Fruit fly (Drosophila melanogaster) whole organism, prepupa: Measurements from ENCODE around the gene Faa.

ENCODE experiments used
- Blimp-1 ChIP-seq: fragments of 200-800 bp; sonication (Bioruptor generic); optimal IDR thresholded peaks from 3 replicates; lab custom pipeline; 2017; ENCODE audit warnings: missing biosample characterization, missing genetic modification characterization, mild to moderate bottlenecking, moderate library complexity, missing genetic modification reagents
- CG10631 ChIP-seq: fragments of 200-800 bp; sonication (Bioruptor generic); optimal IDR thresholded peaks from 2 replicates; lab custom pipeline; 2016; ENCODE audit warnings: missing biosample characterization, missing genetic modification characterization
- CG10669 ChIP-seq: fragments of 200-800 bp; sonication (Bioruptor generic); optimal IDR thresholded peaks from 3 replicates; lab custom pipeline; 2018; ENCODE audit warnings: missing biosample characterization, mild to moderate bottlenecking, missing genetic modification characterization, moderate library complexity
- CG11294 ChIP-seq: fragments of 200-800 bp; sonication (Bioruptor generic); IDR thresholded peaks from 2 replicates; pipeline ENCODE4 v1.3.6; 2022; ENCODE audit warnings: missing biosample characterization, missing genetic modification characterization
- CG15336 ChIP-seq: fragments of 200-800 bp; sonication (Bioruptor generic); IDR thresholded peaks from 2 replicates; pipeline ENCODE4 v1.3.6; 2022; ENCODE audit warnings: missing biosample characterization, missing genetic modification characterization
- CG1621 ChIP-seq: fragments of 200-800 bp; sonication (Bioruptor generic); optimal IDR thresholded peaks from 3 replicates; lab custom pipeline; 2018; ENCODE audit warnings: missing biosample characterization, mild to moderate bottlenecking, missing genetic modification characterization
- CG3032 ChIP-seq: fragments of 200-800 bp; optimal IDR thresholded peaks from 2 replicates; lab custom pipeline; 2019; ENCODE audit warnings: missing biosample characterization, mild to moderate bottlenecking, missing genetic modification characterization, moderate library complexity
- CG31627 ChIP-seq: fragments of 200-800 bp; sonication (Bioruptor generic); optimal IDR thresholded peaks from 3 replicates; lab custom pipeline; 2016; ENCODE audit warnings: missing biosample characterization, missing genetic modification characterization
- CG32006 ChIP-seq: fragments of 200-800 bp; sonication (Bioruptor generic); optimal IDR thresholded peaks from 3 replicates; lab custom pipeline; 2017; ENCODE audit warnings: missing biosample characterization, mild to moderate bottlenecking, missing genetic modification characterization
- CG34406 ChIP-seq: fragments of 200-800 bp; sonication (Bioruptor generic); optimal IDR thresholded peaks from 3 replicates; lab custom pipeline; 2016; ENCODE audit warnings: missing biosample characterization, missing genetic modification characterization
- CG4318 ChIP-seq: fragments of 200-800 bp; sonication (Bioruptor generic); optimal IDR thresholded peaks from 3 replicates; lab custom pipeline; 2017; ENCODE audit warnings: missing biosample characterization, mild to moderate bottlenecking, missing genetic modification characterization
- CG6276 ChIP-seq: fragments of 200-800 bp; sonication (Bioruptor generic); optimal IDR thresholded peaks from 2 replicates; lab custom pipeline; 2017; ENCODE audit warnings: missing biosample characterization, mild to moderate bottlenecking, missing genetic modification characterization
- CG6854 ChIP-seq: fragments of 200-800 bp; sonication (Bioruptor generic); optimal IDR thresholded peaks from 2 replicates; lab custom pipeline; 2017; ENCODE audit warnings: missing biosample characterization, mild to moderate bottlenecking, missing genetic modification characterization
- CG8119 ChIP-seq: fragments of 200-800 bp; sonication (Bioruptor generic); IDR thresholded peaks from 3 replicates; pipeline ENCODE4 v1.3.6; 2022; ENCODE audit warnings: missing biosample characterization, missing genetic modification characterization
- CG8319 ChIP-seq: fragments of 200-800 bp; sonication (Bioruptor generic); optimal IDR thresholded peaks from 3 replicates; lab custom pipeline; 2016; ENCODE audit warnings: missing biosample characterization, missing genetic modification characterization
- CG9139 ChIP-seq: fragments of 200-800 bp; sonication (Bioruptor generic); optimal IDR thresholded peaks from 3 replicates; lab custom pipeline; 2017; ENCODE audit warnings: missing biosample characterization, mild to moderate bottlenecking, missing genetic modification characterization
- Eip75B ChIP-seq: fragments of 200-800 bp; sonication (Bioruptor generic); optimal IDR thresholded peaks from 3 replicates; lab custom pipeline; 2016; ENCODE audit warnings: missing biosample characterization, missing genetic modification characterization
- Eip78C ChIP-seq: fragments of 200-800 bp; sonication (Bioruptor generic); peaks from one replicate; lab custom pipeline; 2016; ENCODE audit warnings: missing biosample characterization, missing genetic modification characterization
- Eip93F ChIP-seq: fragments of 200-800 bp; sonication (Bioruptor generic); optimal IDR thresholded peaks from 2 replicates; lab custom pipeline; 2016; ENCODE audit warnings: missing biosample characterization, mild to moderate bottlenecking, missing genetic modification characterization
- Ets21C ChIP-seq: fragments of 200-800 bp; sonication (Bioruptor generic); optimal IDR thresholded peaks from 3 replicates; lab custom pipeline; 2016; ENCODE audit warnings: missing biosample characterization, missing genetic modification characterization
- Ets96B ChIP-seq: fragments of 200-800 bp; optimal IDR thresholded peaks from 2 replicates; lab custom pipeline; 2019; ENCODE audit warnings: missing biosample characterization, mild to moderate bottlenecking, missing genetic modification characterization, moderate library complexity
- Gug ChIP-seq: fragments of 200-800 bp; sonication (Bioruptor generic); IDR thresholded peaks from 2 replicates; pipeline ENCODE4 v1.3.6; 2022; ENCODE audit warnings: missing biosample characterization, missing genetic modification characterization
- Hr38 ChIP-seq: sonication (Bioruptor generic); optimal IDR thresholded peaks from 2 replicates; lab custom pipeline; 2016; ENCODE audit warnings: missing biosample characterization, missing genetic modification characterization
- Hr39 ChIP-seq: fragments of 200-800 bp; sonication (Bioruptor generic); optimal IDR thresholded peaks from 2 replicates; lab custom pipeline; 2016; ENCODE audit warnings: missing biosample characterization, missing genetic modification characterization
- Smox ChIP-seq: fragments of 200-800 bp; sonication (Bioruptor generic); optimal IDR thresholded peaks from 3 replicates; lab custom pipeline; 2016; ENCODE audit warnings: missing biosample characterization, missing genetic modification characterization
- Sox102F ChIP-seq: fragments of 200-800 bp; sonication (Bioruptor generic); optimal IDR thresholded peaks from 2 replicates; lab custom pipeline; 2016; ENCODE audit warnings: missing biosample characterization, mild to moderate bottlenecking, missing genetic modification characterization
- Sox14 ChIP-seq: fragments of 200-800 bp; sonication (Bioruptor generic); optimal IDR thresholded peaks from 3 replicates; lab custom pipeline; 2016; ENCODE audit warnings: missing biosample characterization, missing genetic modification characterization
- Sox15 ChIP-seq: fragments of 200-800 bp; sonication (Bioruptor generic); optimal IDR thresholded peaks from 3 replicates; lab custom pipeline; 2016; ENCODE audit warnings: missing biosample characterization, missing genetic modification characterization
- achi ChIP-seq: fragments of 200-800 bp; sonication (Bioruptor generic); optimal IDR thresholded peaks from 3 replicates; lab custom pipeline; 2016; ENCODE audit warnings: missing biosample characterization, missing genetic modification characterization
- dac ChIP-seq: fragments of 200-800 bp; sonication (Bioruptor generic); optimal IDR thresholded peaks from 2 replicates; lab custom pipeline; 2017; ENCODE audit warnings: missing biosample characterization, mild to moderate bottlenecking, missing genetic modification characterization
- dsx ChIP-seq: fragments of 200-800 bp; optimal IDR thresholded peaks from 3 replicates; lab custom pipeline; 2019; ENCODE audit warnings: missing biosample characterization, mild to moderate bottlenecking, missing genetic modification characterization, moderate library complexity; ENCODE audit not compliant: poor library complexity, severe bottlenecking
- eg ChIP-seq: fragments of 200-800 bp; sonication (Bioruptor generic); IDR thresholded peaks from 3 replicates; pipeline ENCODE4 v1.3.6; 2022; ENCODE audit warnings: missing biosample characterization, missing genetic modification characterization
- fd59A ChIP-seq: fragments of 200-800 bp; sonication (Bioruptor generic); optimal IDR thresholded peaks from 2 replicates; lab custom pipeline; 2017; ENCODE audit warnings: missing biosample characterization, mild to moderate bottlenecking, missing genetic modification characterization, missing genetic modification reagents
- fd85E ChIP-seq: fragments of 200-800 bp; sonication (Bioruptor generic); optimal IDR thresholded peaks from 3 replicates; lab custom pipeline; 2016; ENCODE audit warnings: missing biosample characterization, missing genetic modification characterization
- lz ChIP-seq: fragments of 200-800 bp; sonication (Bioruptor generic); optimal IDR thresholded peaks from 3 replicates; lab custom pipeline; 2016; ENCODE audit warnings: missing biosample characterization, missing genetic modification characterization
- pdm3 ChIP-seq: fragments of 200-800 bp; sonication (Bioruptor generic); optimal IDR thresholded peaks from 3 replicates; lab custom pipeline; 2016; ENCODE audit warnings: missing biosample characterization, missing genetic modification characterization
- spab ChIP-seq: fragments of 200-800 bp; sonication (Bioruptor generic); optimal IDR thresholded peaks from 2 replicates; lab custom pipeline; 2017; ENCODE audit warnings: missing biosample characterization, mild to moderate bottlenecking, missing genetic modification characterization, missing genetic modification reagents
- ss ChIP-seq, 2 experiments: fragments of 200-800 bp; sonication (Bioruptor generic); optimal IDR thresholded peaks; 2 replicates in 1 of 2; 3 replicates in 1 of 2; lab custom pipeline; 2017 to 2018; ENCODE audit warnings: mild to moderate bottlenecking in 2 of 2, missing biosample characterization in 2 of 2, missing genetic modification characterization in 2 of 2, moderate library complexity in 1 of 2
- vri ChIP-seq: fragments of 200-800 bp; sonication (Bioruptor generic); optimal IDR thresholded peaks from 3 replicates; lab custom pipeline; 2016; ENCODE audit warnings: missing biosample characterization, mild to moderate bottlenecking, missing genetic modification characterization

Faa gene

DNA sequence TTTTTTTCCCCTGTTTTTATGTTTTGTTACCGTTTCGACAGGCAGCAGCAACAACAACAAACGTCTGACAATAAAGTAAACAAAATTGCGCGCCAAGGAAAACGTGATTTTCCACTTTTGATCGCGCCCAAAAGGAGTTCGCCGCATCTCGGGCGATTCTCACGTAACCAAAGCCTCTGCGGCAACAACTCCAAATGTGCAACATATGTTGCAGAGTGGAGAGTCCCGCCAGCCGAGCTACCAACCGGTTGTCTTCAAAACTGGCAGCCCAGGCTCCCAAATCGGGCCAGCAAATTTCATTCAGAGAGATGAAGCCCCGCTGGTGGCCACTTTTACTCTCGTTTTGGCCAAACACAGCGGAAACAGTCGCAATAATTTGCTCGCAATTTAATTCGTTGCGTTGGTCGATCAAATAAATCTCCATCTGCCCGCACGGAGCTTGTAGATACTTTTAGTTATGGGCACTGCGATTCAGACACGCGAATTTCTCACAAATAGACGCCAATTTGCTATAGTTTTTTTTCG lies 18.3 kb downstream of the Faa start:
- no peak for TF ChIP-seq fd85E
- TF ChIP-seq Blimp-1: peak; percentile 91
- TF ChIP-seq Hr39 (GFP tag; lab: Kevin White, UChicago): no peak
- no peak for TF ChIP-seq CG34406 (GFP tag; lab: Kevin White, UChicago)
- TF ChIP-seq CG15336 (GFP tag; lab: Robert Waterston, UW): no peak
- no peak for TF ChIP-seq Sox15 (GFP tag; lab: Kevin White, UChicago)
- TF ChIP-seq Ets96B (tag; lab: Kevin White, UChicago): no peak
- peak; percentile 77 for TF ChIP-seq dsx (GFP tag; lab: Kevin White, UChicago)
- TF ChIP-seq CG10631 (GFP tag; lab: Kevin White, UChicago): no peak
- TF ChIP-seq CG8119 (GFP tag; lab: Robert Waterston, UW): 0 out of 3 replicates have a peak, but pooled peaks have one; percentile 35
- TF ChIP-seq vri (GFP tag; lab: Kevin White, UChicago): peak; percentile 4
- no peak for TF ChIP-seq CG1621 (tag; lab: Kevin White, UChicago)
- TF ChIP-seq CG6854 (GFP tag; lab: Kevin White, UChicago): peak; percentile 64

dm6 chr3L:4049082-4049481 lies 24.7 kb downstream of the Faa start:
- TF ChIP-seq Sox15 (GFP tag; lab: Kevin White, UChicago): no peak
- TF ChIP-seq Eip78C (GFP tag; lab: Kevin White, UChicago): peak; percentile 30
- TF ChIP-seq Gug (GFP tag; lab: Robert Waterston, UW): no peak
- TF ChIP-seq CG15336 (GFP tag; lab: Robert Waterston, UW): no peak

DNA sequence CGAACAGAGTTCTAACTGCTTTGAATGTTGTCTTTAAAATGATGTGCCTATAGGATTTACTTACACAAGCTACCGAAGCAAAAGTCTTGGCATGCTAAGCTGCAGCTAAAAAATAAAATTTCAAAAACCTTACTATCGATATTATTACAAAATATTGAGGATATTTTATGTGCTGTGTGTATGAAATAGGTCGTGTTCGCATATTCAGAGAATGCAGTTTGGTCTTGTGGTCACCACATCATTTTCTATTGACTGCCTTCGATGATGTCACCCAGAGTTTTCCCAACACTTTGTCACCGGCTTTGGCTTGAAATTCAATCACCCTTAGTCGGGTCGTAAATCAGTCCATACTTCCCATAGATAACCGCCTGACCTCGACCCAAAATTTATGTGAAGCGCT lies 26.1 kb downstream of the Faa start, which contains the start of gene Dpy-30L2:
Gene Dpy-30L2 (minus strand): TSS at position 101 of the 400 bp plus-strand sequence.
- TF ChIP-seq ss (GFP tag; optimal IDR thresholded peaks at IDR 0.05; lab: Kevin White, UChicago) (no peak), dac (no peak), CG31627 (GFP tag; lab: Kevin White, UChicago) (no peak), Eip75B (GFP tag; lab: Kevin White, UChicago) (no peak), CG6276 (GFP tag; lab: Kevin White, UChicago) (no peak), CG8319 (GFP tag; lab: Kevin White, UChicago) (no peak), CG1621 (tag; lab: Kevin White, UChicago) (no peak)

dm6 chr3L:4046289-4046688 lies 27.5 kb downstream of the Faa start, which contains the start of gene CG1136:
CG1136 (plus strand) TSS chr3L:4046596.
- TF ChIP-seq Eip78C (GFP tag; lab: Kevin White, UChicago): no peak
- 0 out of 3 replicates have a peak, but pooled peaks have one; percentile 11 for TF ChIP-seq eg

DNA sequence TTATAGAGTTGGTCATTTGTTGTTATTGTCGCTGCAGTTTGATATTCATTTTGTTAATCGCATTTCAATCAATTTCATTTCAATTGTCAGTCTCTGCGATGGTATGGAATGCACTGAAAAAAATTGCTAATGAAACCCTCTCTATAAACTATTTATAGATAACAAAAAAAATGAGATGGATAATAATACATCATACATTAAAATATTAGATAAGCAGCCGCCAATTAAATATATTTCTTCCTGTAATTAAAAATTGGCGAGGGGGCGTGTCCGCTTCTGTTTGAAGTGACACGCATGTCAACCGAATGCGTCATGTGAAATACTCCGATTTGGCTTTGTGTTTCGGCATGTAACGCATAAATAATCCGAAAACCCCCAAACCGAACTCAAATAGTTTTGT lies 29.3 kb downstream of the Faa start:
- TF ChIP-seq eg: 0 out of 3 replicates have a peak, but pooled peaks have one; percentile 14
- no peak for TF ChIP-seq vri (GFP tag; lab: Kevin White, UChicago)
- TF ChIP-seq Ets21C: no peak
- no peak for TF ChIP-seq CG4318 (GFP tag; lab: Kevin White, UChicago)
- TF ChIP-seq Hr38 (GFP tag; lab: Kevin White, UChicago): no peak
- no peak for TF ChIP-seq CG3032
- TF ChIP-seq fd59A (GFP tag; lab: Kevin White, UChicago): no peak

- TF ChIP-seq CG34406 (GFP tag; lab: Kevin White, UChicago) (no peak), CG11294 (GFP tag; lab: Robert Waterston, UW) (peak; percentile 46; the same call in 1 of the 2 replicates), CG9139 (GFP tag; lab: Kevin White, UChicago) (no peak), Blimp-1 (no peak), Smox (GFP tag; lab: Kevin White, UChicago) (no peak), Sox102F (GFP tag; lab: Kevin White, UChicago) (no peak), Hr39 (GFP tag; lab: Kevin White, UChicago) (no peak), achi (GFP tag; lab: Kevin White, UChicago) (peak; percentile 70), Eip93F (no peak), Sox14 (GFP tag; lab: Kevin White, UChicago) (peak; percentile 50), Hr38 (GFP tag; lab: Kevin White, UChicago) (no peak), pdm3 (GFP tag; lab: Kevin White, UChicago) (no peak), fd59A (GFP tag; lab: Kevin White, UChicago) (peak; percentile 11), CG32006 (GFP tag; lab: Kevin White, UChicago) (peak; percentile 66), CG4318 (GFP tag; lab: Kevin White, UChicago) (peak; percentile 41), CG31627 (GFP tag; lab: Kevin White, UChicago) (peak; percentile 55), spab (no peak), Ets21C (no peak), CG10669 (GFP tag; lab: Kevin White, UChicago) (no peak), lz (GFP tag; lab: Kevin White, UChicago) (no peak)
Measured at dm6 chr3L:4040247-4040925, 33.4 kb downstream of the Faa start, which contains the start of the genes CG11593 and Rcd5. CG11593 (minus strand) TSS chr3L:4040482. Rcd5 (plus strand) TSS chr3L:4040529.
